Worm (Caenorhabditis elegans) whole organism, young adult: ENCODE measurements around the gene F59B1.8.

ENCODE experiments used
- T26A5.8 ChIP-seq: sonication (generic microtip); optimal IDR thresholded peaks from 2 replicates; lab custom pipeline; 2016; ENCODE audit warnings: missing genetic modification characterization, missing compliant biosample characterization
- Y53G8AR.9 ChIP-seq: fragments of 200-800 bp; sonication (Bioruptor generic); conservative IDR thresholded peaks from 2 replicates; pipeline ENCODE4 v1.3.6; 2022; ENCODE audit warnings: missing genetic modification reagents, missing genetic modification characterization, missing compliant biosample characterization
- nfya-1 ChIP-seq: sonication (generic microtip); optimal IDR thresholded peaks from 2 replicates; lab custom pipeline; 2017; ENCODE audit warnings: antibody characterized with exemption, missing compliant biosample characterization, missing genetic modification characterization, borderline replicate concordance; ENCODE audit not compliant: insufficient read depth
- nhr-90 ChIP-seq: sonication (generic microtip); optimal IDR thresholded peaks from 2 replicates; lab custom pipeline; 2016; ENCODE audit warnings: missing genotype, mild to moderate bottlenecking, missing genetic modification characterization, missing compliant biosample characterization
- pha-4 ChIP-seq: fragments of 150-350 bp; sonication (generic microtip); optimal IDR thresholded peaks from 2 replicates; lab custom pipeline; 2014; ENCODE audit warnings: missing biosample characterization, missing genetic modification reagents, missing genetic modification characterization
- snpc-4 ChIP-seq, 5 experiments: fragments of 150-350 bp in 1 of 5; sonication (generic microtip) in 4 of 5; optimal IDR thresholded peaks; 2 replicates each; lab custom pipeline; 2014 to 2018; ENCODE audit warnings: missing genetic modification characterization in 5 of 5, missing biosample characterization in 3 of 5, antibody characterized with exemption in 2 of 5, mild to moderate bottlenecking in 2 of 5, missing compliant biosample characterization in 2 of 5, missing genotype in 2 of 5, moderate library complexity in 2 of 5, missing genetic modification reagents in 1 of 5
- unc-62 ChIP-seq: fragments of 150-350 bp; optimal IDR thresholded peaks from 2 replicates; lab custom pipeline; 2014; ENCODE audit warnings: missing biosample characterization, missing genetic modification reagents, missing genetic modification characterization

ce11 chrV:3647862-3648261 is 3.8 kb upstream of the F59B1.8 start, which contains the start of gene F59B1.10:
- TF ChIP-seq unc-62 (GFP tag; lab: Kevin White, UChicago) = no peak
- TF ChIP-seq Y53G8AR.9 (GFP tag; lab: Robert Waterston, UW) = no peak
- TF ChIP-seq pha-4 = no peak
- no peak for TF ChIP-seq nfya-1 (tag; lab: Kevin White, UChicago)
- TF ChIP-seq T26A5.8 (tag; lab: Kevin White, UChicago) = no peak
- no peak for TF ChIP-seq nhr-90 (tag; lab: Kevin White, UChicago)
- no peak for TF ChIP-seq snpc-4 (GFP tag; optimal IDR thresholded peaks at IDR 0.05; lab: Kevin White, UChicago)
- no peak for TF ChIP-seq snpc-4 (tag; optimal IDR thresholded peaks at IDR 0.05; lab: Kevin White, UChicago)
